Worm (Caenorhabditis elegans) whole organism, L2 larva: ENCODE data around the gene C55C3.1.

Source experiments
- C34F6.9 ChIP-seq: fragments of 150-350 bp; optimal IDR thresholded peaks from 2 replicates; lab custom pipeline; 2014; ENCODE audit warnings: missing biosample characterization, missing genetic modification characterization
- F13H6.1 ChIP-seq: sonication (generic microtip); optimal IDR thresholded peaks from 2 replicates; lab custom pipeline; 2016; ENCODE audit warnings: missing genetic modification characterization, missing compliant biosample characterization
- R02D3.7 ChIP-seq: fragments of 150-350 bp; optimal IDR thresholded peaks from 2 replicates; lab custom pipeline; 2014; ENCODE audit warnings: missing biosample characterization, missing genetic modification characterization
- Y55F3AM.14 ChIP-seq: fragments of 200-800 bp; sonication (Bioruptor generic); optimal IDR thresholded peaks from 2 replicates; lab custom pipeline; 2018; ENCODE audit warnings: mild to moderate bottlenecking, missing genetic modification characterization, missing compliant biosample characterization
- ZK546.5 ChIP-seq: sonication (generic microtip); optimal IDR thresholded peaks from 2 replicates; lab custom pipeline; 2017; ENCODE audit warnings: missing biosample characterization, missing genetic modification characterization
- alr-1 ChIP-seq: fragments of 150-350 bp; optimal IDR thresholded peaks from 2 replicates; lab custom pipeline; 2014; ENCODE audit warnings: missing biosample characterization, missing genetic modification characterization
- aly-2 ChIP-seq: fragments of 150-350 bp; optimal IDR thresholded peaks from 2 replicates; lab custom pipeline; 2014; ENCODE audit warnings: missing biosample characterization, missing genetic modification characterization
- ama-1 ChIP-seq: fragments of 150-350 bp; optimal IDR thresholded peaks from 2 replicates; lab custom pipeline; 2018; ENCODE audit warnings: inconsistent platforms
- blmp-1 ChIP-seq: sonication (generic microtip); optimal IDR thresholded peaks from 2 replicates; lab custom pipeline; 2017; ENCODE audit warnings: missing genetic modification characterization, mild to moderate bottlenecking, missing compliant biosample characterization, antibody characterized with exemption, moderate library complexity; ENCODE audit not compliant: insufficient read depth
- ceh-16 ChIP-seq: fragments of 150-350 bp; optimal IDR thresholded peaks from 2 replicates; lab custom pipeline; 2014; ENCODE audit warnings: missing biosample characterization, missing genetic modification characterization
- ceh-82 ChIP-seq: fragments of 150-350 bp; optimal IDR thresholded peaks from 2 replicates; lab custom pipeline; 2014; ENCODE audit warnings: missing biosample characterization, missing genetic modification characterization
- crh-2 ChIP-seq: sonication (generic microtip); optimal IDR thresholded peaks from 2 replicates; lab custom pipeline; 2017; ENCODE audit warnings: missing biosample characterization, missing genetic modification characterization
- dmd-4 ChIP-seq: sonication (generic microtip); optimal IDR thresholded peaks from 2 replicates; lab custom pipeline; 2017; ENCODE audit warnings: missing biosample characterization, missing genetic modification characterization
- egl-27 ChIP-seq: sonication (generic microtip); optimal IDR thresholded peaks from 3 replicates; lab custom pipeline; 2017; ENCODE audit warnings: missing biosample characterization, missing genetic modification reagents, missing genetic modification characterization
- elt-1 ChIP-seq: fragments of 150-350 bp; optimal IDR thresholded peaks from 2 replicates; lab custom pipeline; 2014; ENCODE audit warnings: missing biosample characterization, missing genetic modification characterization
- elt-3 ChIP-seq: sonication (generic microtip); optimal IDR thresholded peaks from 2 replicates; lab custom pipeline; 2017; ENCODE audit warnings: missing biosample characterization, missing genetic modification characterization
- lin-11 ChIP-seq: fragments of 150-350 bp; sonication (generic microtip); optimal IDR thresholded peaks from 2 replicates; lab custom pipeline; 2014; ENCODE audit warnings: missing biosample characterization, missing genetic modification characterization, inconsistent platforms, mixed read lengths
- lin-13 ChIP-seq: fragments of 150-350 bp; optimal IDR thresholded peaks from 2 replicates; lab custom pipeline; 2014; ENCODE audit warnings: missing biosample characterization, missing genetic modification reagents, missing genetic modification characterization
- lin-39 ChIP-seq: fragments of 150-350 bp; optimal IDR thresholded peaks from 2 replicates; lab custom pipeline; 2014; ENCODE audit warnings: missing biosample characterization, missing genetic modification reagents, missing genetic modification characterization
- lsy-2 ChIP-seq, 2 experiments: fragments of 150-350 bp in 1 of 2; sonication (generic microtip) in 1 of 2; optimal IDR thresholded peaks; 2 replicates each; lab custom pipeline; 2014 to 2017; ENCODE audit warnings: missing biosample characterization in 2 of 2, missing genetic modification characterization in 2 of 2
- mab-5 ChIP-seq: fragments of 150-350 bp; optimal IDR thresholded peaks from 2 replicates; lab custom pipeline; 2014; ENCODE audit warnings: missing biosample characterization, missing genetic modification characterization
- mbf-1 ChIP-seq: sonication (generic microtip); optimal IDR thresholded peaks from 2 replicates; lab custom pipeline; 2017; ENCODE audit warnings: missing biosample characterization, missing genetic modification characterization
- mdl-1 ChIP-seq, 2 experiments: fragments of 150-350 bp in 1 of 2; sonication (generic microtip) in 1 of 2; optimal IDR thresholded peaks; 2 replicates each; lab custom pipeline; 2017; ENCODE audit warnings: missing biosample characterization in 2 of 2, missing genetic modification characterization in 2 of 2
- nhr-11 ChIP-seq: fragments of 150-350 bp; optimal IDR thresholded peaks from 2 replicates; lab custom pipeline; 2014; ENCODE audit warnings: missing biosample characterization, missing genetic modification characterization
- nhr-12 ChIP-seq: fragments of 150-350 bp; optimal IDR thresholded peaks from 2 replicates; lab custom pipeline; 2014; ENCODE audit warnings: missing biosample characterization, missing genetic modification characterization
- nhr-129 ChIP-seq: fragments of 150-350 bp; optimal IDR thresholded peaks from 2 replicates; lab custom pipeline; 2014; ENCODE audit warnings: missing biosample characterization, missing genetic modification characterization
- nhr-23 ChIP-seq: fragments of 150-350 bp; optimal IDR thresholded peaks from 2 replicates; lab custom pipeline; 2014; ENCODE audit warnings: missing biosample characterization, missing genetic modification reagents, missing genetic modification characterization
- nhr-237 ChIP-seq: fragments of 150-350 bp; optimal IDR thresholded peaks from 2 replicates; lab custom pipeline; 2014; ENCODE audit warnings: missing biosample characterization, missing genetic modification characterization
- nhr-25 ChIP-seq: fragments of 150-350 bp; sonication (generic microtip); optimal IDR thresholded peaks from 3 replicates; lab custom pipeline; 2014; ENCODE audit warnings: missing biosample characterization, missing genetic modification characterization
- nhr-6 ChIP-seq: fragments of 150-350 bp; optimal IDR thresholded peaks from 2 replicates; lab custom pipeline; 2014; ENCODE audit warnings: missing biosample characterization, missing genetic modification characterization
- nhr-77 ChIP-seq: fragments of 150-350 bp; optimal IDR thresholded peaks from 2 replicates; lab custom pipeline; 2014; ENCODE audit warnings: missing biosample characterization, missing genetic modification characterization
- peb-1 ChIP-seq: fragments of 150-350 bp; optimal IDR thresholded peaks from 2 replicates; lab custom pipeline; 2014; ENCODE audit warnings: missing biosample characterization, missing genetic modification characterization
- skn-1 ChIP-seq: sonication (generic microtip); optimal IDR thresholded peaks from 2 replicates; lab custom pipeline; 2017; ENCODE audit warnings: missing biosample characterization, missing genetic modification characterization
- sma-3 ChIP-seq: sonication (generic microtip); optimal IDR thresholded peaks from 2 replicates; lab custom pipeline; 2016; ENCODE audit warnings: missing genetic modification reagents, missing genetic modification characterization, missing compliant biosample characterization
- sma-9 ChIP-seq, 2 experiments: fragments of 150-350 bp in 1 of 2; sonication (generic microtip) in 1 of 2; optimal IDR thresholded peaks; 2 replicates each; lab custom pipeline; 2014 to 2016; ENCODE audit warnings: missing genetic modification characterization in 2 of 2, mild to moderate bottlenecking in 1 of 2, missing biosample characterization in 1 of 2, missing compliant biosample characterization in 1 of 2, missing genetic modification reagents in 1 of 2, moderate library complexity in 1 of 2
- snpc-4 ChIP-seq: fragments of 150-350 bp; optimal IDR thresholded peaks from 2 replicates; lab custom pipeline; 2014; ENCODE audit warnings: missing biosample characterization, missing genetic modification characterization
- unc-55 ChIP-seq: fragments of 150-350 bp; sonication (generic microtip); optimal IDR thresholded peaks from 3 replicates; lab custom pipeline; 2014; ENCODE audit warnings: missing biosample characterization, missing genetic modification reagents, missing genetic modification characterization
- unc-62 ChIP-seq: fragments of 150-350 bp; optimal IDR thresholded peaks from 2 replicates; lab custom pipeline; 2014; ENCODE audit warnings: missing biosample characterization, missing genetic modification reagents, missing genetic modification characterization
- zag-1 ChIP-seq: fragments of 150-350 bp; optimal IDR thresholded peaks from 2 replicates; lab custom pipeline; 2014; ENCODE audit warnings: missing biosample characterization, missing genetic modification characterization
- ztf-1 ChIP-seq: fragments of 200-800 bp; sonication (Bioruptor generic); conservative IDR thresholded peaks from 2 replicates; pipeline ENCODE4 v1.3.6; 2022; ENCODE audit warnings: missing genetic modification characterization, missing compliant biosample characterization
- ztf-11 ChIP-seq: sonication (generic microtip); optimal IDR thresholded peaks from 2 replicates; lab custom pipeline; 2017; ENCODE audit warnings: missing biosample characterization, missing genetic modification characterization

Gene C55C3.1

DNA sequence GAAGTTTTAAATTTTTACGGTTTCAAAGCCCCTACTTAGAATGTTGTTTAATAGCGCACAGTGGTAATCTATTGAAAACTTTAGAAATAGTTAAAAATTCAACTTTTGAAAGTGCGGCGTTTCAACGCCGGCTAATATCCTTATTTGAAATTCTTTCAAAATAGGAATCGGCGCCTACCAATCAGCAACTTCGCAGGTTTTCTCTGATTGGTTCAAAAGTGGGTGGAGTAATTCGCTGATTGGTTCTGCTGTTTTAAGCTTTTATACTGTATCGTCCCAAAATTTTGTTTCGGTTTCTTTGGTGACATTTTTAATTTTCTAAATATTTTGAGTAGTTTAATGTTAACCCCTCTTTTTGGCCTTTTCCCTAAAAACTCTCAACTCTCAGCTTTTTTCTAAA, 43.1 kb downstream of the C55C3.1 start:
- no peak for TF ChIP-seq mbf-1 (tag; lab: Kevin White, UChicago)
- TF ChIP-seq unc-55 = no peak
- TF ChIP-seq nhr-23 (tag; lab: Kevin White, UChicago) = no peak
- TF ChIP-seq nhr-6 (tag; lab: Kevin White, UChicago) = no peak
- TF ChIP-seq snpc-4 = no peak
- no peak for TF ChIP-seq egl-27 (tag; lab: Kevin White, UChicago)
- TF ChIP-seq nhr-77 (tag; lab: Kevin White, UChicago) = no peak
- no peak for TF ChIP-seq peb-1
- no peak for TF ChIP-seq crh-2
- TF ChIP-seq elt-1 (tag; lab: Kevin White, UChicago) = no peak

DNA sequence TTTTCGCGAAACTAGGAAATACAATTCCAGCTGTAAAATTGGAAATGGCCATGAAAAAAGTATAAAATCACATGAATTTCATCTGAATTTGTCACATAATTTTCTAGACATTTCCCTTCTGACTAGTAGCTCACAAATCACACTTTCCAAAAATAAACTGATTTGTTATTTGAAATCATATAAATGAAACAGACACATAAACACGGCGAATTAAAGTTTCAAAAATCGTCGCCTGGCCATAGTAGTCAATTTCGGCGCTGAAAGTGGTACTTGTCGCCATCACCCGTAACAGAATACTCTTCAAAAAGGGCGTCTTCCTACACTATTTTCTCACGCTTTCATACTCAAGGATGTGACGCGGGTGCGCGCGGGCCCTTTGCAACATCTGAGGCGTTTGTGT, 43.8 kb downstream of the C55C3.1 start:
- TF ChIP-seq F13H6.1 (tag; lab: Kevin White, UChicago) (no peak), nhr-25 (tag; lab: Kevin White, UChicago) (peak; percentile 57), skn-1 (tag; lab: Kevin White, UChicago) (no peak), ceh-82 (no peak), nhr-23 (tag; lab: Kevin White, UChicago) (no peak), ama-1 (lab: Kevin White, UChicago) (no peak), lin-39 (tag; lab: Kevin White, UChicago) (no peak)
- TF ChIP-seq, all 48 proteins: peak for 1

DNA sequence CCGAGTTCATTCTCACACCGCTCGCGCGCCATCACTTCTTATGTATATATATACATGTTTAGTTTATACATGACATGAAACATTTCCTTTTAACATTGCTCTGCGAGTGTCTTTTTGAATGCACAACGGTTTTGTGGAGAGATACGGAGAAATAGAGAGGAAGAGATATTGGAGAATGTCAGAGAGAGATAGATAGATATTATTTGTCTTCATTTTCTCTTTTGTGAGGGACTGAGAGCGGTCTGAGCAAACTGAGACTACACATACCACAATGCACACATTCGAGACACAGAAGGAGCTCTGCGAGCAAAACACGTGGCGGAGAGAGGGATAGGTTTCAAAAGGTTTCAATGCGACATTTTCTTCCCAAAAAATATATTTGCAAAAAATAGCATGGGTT, 44.4 kb downstream of the C55C3.1 start:
- TF ChIP-seq aly-2 (tag; lab: Kevin White, UChicago) (no peak), egl-27 (tag; lab: Kevin White, UChicago) (peak; percentile 46), lin-11 (no peak), unc-62 (GFP tag; lab: Kevin White, UChicago) (no peak), nhr-23 (tag; lab: Kevin White, UChicago) (no peak), ztf-1 (no peak), lin-13 (no peak), crh-2 (no peak), C34F6.9 (tag; lab: Kevin White, UChicago) (peak; percentile 47), ZK546.5 (tag; lab: Kevin White, UChicago) (no peak), zag-1 (tag; lab: Kevin White, UChicago) (no peak), ztf-11 (tag; lab: Kevin White, UChicago) (no peak), Y55F3AM.14 (GFP tag; lab: Kevin White, UChicago) (no peak), nhr-11 (tag; lab: Kevin White, UChicago) (no peak), sma-3 (no peak), nhr-237 (tag; lab: Kevin White, UChicago) (no peak), elt-3 (tag; lab: Kevin White, UChicago) (no peak), R02D3.7 (no peak), peb-1 (no peak), mab-5 (no peak), dmd-4 (tag; lab: Kevin White, UChicago) (no peak), F13H6.1 (tag; lab: Kevin White, UChicago) (peak; percentile 80), unc-55 (no peak), ceh-82 (no peak), nhr-129 (tag; lab: Kevin White, UChicago) (peak; percentile 73), alr-1 (tag; lab: Kevin White, UChicago) (no peak), lsy-2 (tag; optimal IDR thresholded peaks at IDR 0.05; lab: Kevin White, UChicago) (peak in 1 of 2 experiments; percentile 45), snpc-4 (no peak), ceh-16 (tag; lab: Kevin White, UChicago) (no peak), mdl-1 (tag; optimal IDR thresholded peaks at IDR 0.05; lab: Kevin White, UChicago) (peak; percentile 17 to 76), blmp-1 (tag; lab: Kevin White, UChicago) (no peak), sma-9 (GFP tag; optimal IDR thresholded peaks at IDR 0.05; lab: Kevin White, UChicago) (peak; percentile 69), sma-9 (tag; optimal IDR thresholded peaks at IDR 0.05; lab: Kevin White, UChicago) (no peak), elt-1 (tag; lab: Kevin White, UChicago) (no peak), skn-1 (tag; lab: Kevin White, UChicago) (no peak), nhr-25 (tag; lab: Kevin White, UChicago) (no peak), nhr-12 (tag; lab: Kevin White, UChicago) (no peak), nhr-6 (tag; lab: Kevin White, UChicago) (no peak), mbf-1 (tag; lab: Kevin White, UChicago) (no peak)
